Worm (Caenorhabditis elegans) whole organism, L3 larva: ENCODE measurements around the gene sto-4.

Source experiments
- R02D3.7 ChIP-seq: fragments of 150-350 bp; optimal IDR thresholded peaks from 2 replicates; lab custom pipeline; 2014; ENCODE audit warnings: missing biosample characterization, missing genetic modification characterization
- ZK546.5 ChIP-seq: sonication (generic microtip); optimal IDR thresholded peaks from 2 replicates; lab custom pipeline; 2017; ENCODE audit warnings: missing biosample characterization, missing genetic modification characterization
- aly-2 ChIP-seq: fragments of 150-350 bp; optimal IDR thresholded peaks from 2 replicates; lab custom pipeline; 2014; ENCODE audit warnings: missing biosample characterization, missing genetic modification characterization
- ama-1 ChIP-seq: fragments of 150-350 bp; optimal IDR thresholded peaks from 2 replicates; lab custom pipeline; 2018
- ceh-16 ChIP-seq: sonication (generic microtip); optimal IDR thresholded peaks from 2 replicates; lab custom pipeline; 2017; ENCODE audit warnings: missing biosample characterization, missing genetic modification characterization
- ceh-28 ChIP-seq: fragments of 150-350 bp; optimal IDR thresholded peaks from 2 replicates; lab custom pipeline; 2014; ENCODE audit warnings: missing biosample characterization, missing genetic modification reagents, missing genetic modification characterization
- ceh-82 ChIP-seq: fragments of 150-350 bp; optimal IDR thresholded peaks from 2 replicates; lab custom pipeline; 2014; ENCODE audit warnings: missing biosample characterization, missing genetic modification characterization
- egl-27 ChIP-seq: sonication (generic microtip); optimal IDR thresholded peaks from 4 replicates; lab custom pipeline; 2017; ENCODE audit warnings: missing biosample characterization, missing genetic modification reagents, missing genetic modification characterization
- elt-1 ChIP-seq: fragments of 150-350 bp; optimal IDR thresholded peaks from 2 replicates; lab custom pipeline; 2014; ENCODE audit warnings: missing biosample characterization, missing genetic modification characterization
- elt-3 ChIP-seq, 3 experiments: fragments of 150-350 bp in 1 of 3; sonication (generic microtip) in 2 of 3; optimal IDR thresholded peaks; 2 replicates in 2 of 3; 4 replicates in 1 of 3; lab custom pipeline; 2014 to 2017; ENCODE audit warnings: missing biosample characterization in 3 of 3, missing genetic modification characterization in 3 of 3
- fkh-10 ChIP-seq: sonication (generic microtip); optimal IDR thresholded peaks from 2 replicates; lab custom pipeline; 2017; ENCODE audit warnings: missing biosample characterization, missing genetic modification reagents, missing genetic modification characterization
- fkh-2 ChIP-seq: fragments of 150-350 bp; optimal IDR thresholded peaks from 2 replicates; lab custom pipeline; 2014; ENCODE audit warnings: missing biosample characterization, missing genetic modification reagents, missing genetic modification characterization
- hmg-11 ChIP-seq: sonication (generic microtip); optimal IDR thresholded peaks from 2 replicates; lab custom pipeline; 2016; ENCODE audit warnings: missing genetic modification characterization, missing compliant biosample characterization
- jun-1 ChIP-seq: fragments of 150-350 bp; optimal IDR thresholded peaks from 2 replicates; lab custom pipeline; 2014; ENCODE audit warnings: missing biosample characterization, missing genetic modification reagents, missing genetic modification characterization
- lin-15B ChIP-seq: fragments of 150-350 bp; optimal IDR thresholded peaks from 2 replicates; lab custom pipeline; 2014; ENCODE audit warnings: missing biosample characterization, missing genetic modification characterization
- mdl-1 ChIP-seq: fragments of 150-350 bp; optimal IDR thresholded peaks from 2 replicates; lab custom pipeline; 2014; ENCODE audit warnings: missing biosample characterization, missing genetic modification characterization
- mml-1 ChIP-seq: fragments of 150-350 bp; sonication (generic microtip); optimal IDR thresholded peaks from 3 replicates; lab custom pipeline; 2014; ENCODE audit warnings: missing biosample characterization, missing genetic modification characterization
- nfya-1 ChIP-seq: sonication (generic microtip); optimal IDR thresholded peaks from 2 replicates; lab custom pipeline; 2017; ENCODE audit warnings: missing genetic modification characterization, mild to moderate bottlenecking, missing compliant biosample characterization, antibody characterized with exemption, moderate library complexity; ENCODE audit not compliant: insufficient read depth
- nhr-12 ChIP-seq: fragments of 150-350 bp; optimal IDR thresholded peaks from 2 replicates; lab custom pipeline; 2014; ENCODE audit warnings: missing biosample characterization, missing genetic modification characterization
- nhr-23 ChIP-seq: fragments of 150-350 bp; optimal IDR thresholded peaks from 2 replicates; lab custom pipeline; 2014; ENCODE audit warnings: missing biosample characterization, missing genetic modification reagents, missing genetic modification characterization
- nhr-25 ChIP-seq: sonication (generic microtip); optimal IDR thresholded peaks from 2 replicates; lab custom pipeline; 2017; ENCODE audit warnings: missing biosample characterization, missing genetic modification characterization
- nhr-28 ChIP-seq: fragments of 150-350 bp; optimal IDR thresholded peaks from 2 replicates; lab custom pipeline; 2014; ENCODE audit warnings: missing biosample characterization, missing genetic modification characterization
- nhr-43 ChIP-seq: sonication (generic microtip); optimal IDR thresholded peaks from 2 replicates; lab custom pipeline; 2016; ENCODE audit warnings: mild to moderate bottlenecking, missing genetic modification characterization, missing compliant biosample characterization; ENCODE audit not compliant: poor library complexity, severe bottlenecking
- nhr-67 ChIP-seq: fragments of 150-350 bp; optimal IDR thresholded peaks from 2 replicates; lab custom pipeline; 2014; ENCODE audit warnings: missing biosample characterization, missing genetic modification characterization
- nhr-76 ChIP-seq: fragments of 150-350 bp; sonication (generic microtip); optimal IDR thresholded peaks from 5 replicates; lab custom pipeline; 2014; ENCODE audit warnings: missing biosample characterization, missing genetic modification characterization
- nhr-77 ChIP-seq: fragments of 150-350 bp; optimal IDR thresholded peaks from 2 replicates; lab custom pipeline; 2014; ENCODE audit warnings: missing biosample characterization, missing genetic modification characterization
- pha-4 ChIP-seq: fragments of 150-350 bp; optimal IDR thresholded peaks from 2 replicates; lab custom pipeline; 2014; ENCODE audit warnings: missing biosample characterization, missing genetic modification reagents, missing genetic modification characterization
- pqm-1 ChIP-seq: fragments of 150-350 bp; optimal IDR thresholded peaks from 2 replicates; lab custom pipeline; 2017; ENCODE audit warnings: missing biosample characterization, missing genetic modification characterization, inconsistent platforms
- sea-2 ChIP-seq: fragments of 150-350 bp; sonication (generic microtip); optimal IDR thresholded peaks from 4 replicates; lab custom pipeline; 2014; ENCODE audit warnings: missing biosample characterization, missing genetic modification reagents, missing genetic modification characterization
- skn-1 ChIP-seq: fragments of 150-350 bp; optimal IDR thresholded peaks from 2 replicates; lab custom pipeline; 2014; ENCODE audit warnings: missing biosample characterization, missing genetic modification characterization
- snpc-4 ChIP-seq: fragments of 150-350 bp; optimal IDR thresholded peaks from 2 replicates; lab custom pipeline; 2014; ENCODE audit warnings: missing biosample characterization, missing genetic modification characterization
- tbx-2 ChIP-seq: sonication (generic microtip); optimal IDR thresholded peaks from 2 replicates; lab custom pipeline; 2016; ENCODE audit warnings: mild to moderate bottlenecking, missing genetic modification characterization, missing compliant biosample characterization
- unc-39 ChIP-seq: sonication (generic microtip); optimal IDR thresholded peaks from 4 replicates; lab custom pipeline; 2017; ENCODE audit warnings: missing biosample characterization, missing genetic modification characterization
- unc-62 ChIP-seq: fragments of 150-350 bp; sonication (generic microtip); optimal IDR thresholded peaks from 4 replicates; lab custom pipeline; 2014; ENCODE audit warnings: missing biosample characterization, missing genetic modification reagents, missing genetic modification characterization
- zag-1 ChIP-seq: fragments of 150-350 bp; optimal IDR thresholded peaks from 2 replicates; lab custom pipeline; 2014; ENCODE audit warnings: missing biosample characterization, missing genetic modification characterization
- ztf-11 ChIP-seq: fragments of 150-350 bp; optimal IDR thresholded peaks from 2 replicates; lab custom pipeline; 2014; ENCODE audit warnings: missing biosample characterization, missing genetic modification characterization

sto-4 gene

DNA sequence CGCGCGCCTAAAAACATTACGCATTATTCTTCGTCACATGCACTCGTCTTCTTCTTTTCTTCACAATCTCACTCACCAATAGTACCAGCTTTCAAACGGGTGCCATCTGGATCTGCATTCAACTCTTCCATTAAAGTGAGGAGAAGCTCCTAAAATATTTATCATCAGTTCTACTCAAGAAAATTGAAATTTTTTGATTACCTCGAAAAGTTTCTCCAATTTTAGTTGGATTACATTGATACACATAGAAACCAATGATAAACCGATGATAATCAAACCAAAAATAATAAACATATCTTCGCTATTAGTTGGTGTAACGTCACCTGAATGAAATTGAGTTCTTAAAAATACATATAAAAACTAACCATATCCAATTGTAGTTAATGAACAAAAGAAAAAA, 19.3 kb upstream of the sto-4 start:
- TF ChIP-seq jun-1 (tag; lab: Kevin White, UChicago) (no peak), ceh-28 (tag; lab: Kevin White, UChicago) (no peak), ceh-16 (tag; lab: Kevin White, UChicago) (no peak), hmg-11 (tag; lab: Kevin White, UChicago) (no peak), tbx-2 (no peak), zag-1 (no peak)
- TF ChIP-seq, all 47 proteins: peak for 0

DNA sequence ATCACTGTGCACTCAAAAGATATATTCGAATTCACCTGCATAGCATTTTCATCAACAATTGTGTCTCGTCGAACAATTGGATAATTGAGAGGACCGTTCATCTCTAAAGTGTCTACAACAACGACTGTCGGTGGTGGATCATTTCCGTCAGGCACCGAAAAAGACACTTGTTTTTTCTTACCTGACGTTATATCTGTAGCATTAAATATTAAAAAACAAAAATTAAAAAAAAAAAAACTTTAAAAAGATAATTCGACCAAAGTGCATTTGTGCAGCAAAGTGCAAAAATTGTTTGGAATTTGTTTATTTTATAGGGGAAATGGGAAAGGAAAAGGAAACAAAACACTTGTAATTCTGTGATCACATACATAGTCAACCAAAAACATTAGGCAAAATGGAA, 16.9 kb upstream of the sto-4 start, which contains the start of gene twk-44:
twk-44 (minus strand) TSS at position 101 of the 400 bp plus-strand sequence.
- no peak for TF ChIP-seq mml-1 (tag; lab: Kevin White, UChicago)
- TF ChIP-seq ztf-11 (tag; lab: Kevin White, UChicago): no peak
- no peak for TF ChIP-seq skn-1 (tag; lab: Kevin White, UChicago)
- TF ChIP-seq nhr-12: no peak
- no peak for TF ChIP-seq nhr-43 (tag; lab: Kevin White, UChicago)
- TF ChIP-seq fkh-2 (tag; lab: Kevin White, UChicago): no peak
- no peak for TF ChIP-seq snpc-4
- TF ChIP-seq nhr-76: no peak
- no peak for TF ChIP-seq nfya-1 (tag; lab: Kevin White, UChicago)
- no peak for TF ChIP-seq nhr-25 (tag; lab: Kevin White, UChicago)
- no peak for TF ChIP-seq elt-3 (tag; optimal IDR thresholded peaks at IDR 0.05; lab: Kevin White, UChicago)
- no peak for TF ChIP-seq pqm-1 (tag; lab: Kevin White, UChicago)
- TF ChIP-seq nhr-28 (tag; lab: Kevin White, UChicago): no peak
- no peak for TF ChIP-seq ZK546.5 (tag; lab: Kevin White, UChicago)
- TF ChIP-seq ama-1 (lab: Kevin White, UChicago): no peak
- TF ChIP-seq aly-2 (tag; lab: Kevin White, UChicago): no peak
- no peak for TF ChIP-seq lin-15B
- no peak for TF ChIP-seq R02D3.7 (tag; lab: Kevin White, UChicago)
- no peak for TF ChIP-seq sea-2 (GFP tag; lab: Kevin White, UChicago)
- TF ChIP-seq, all 47 proteins: peak for 0

DNA sequence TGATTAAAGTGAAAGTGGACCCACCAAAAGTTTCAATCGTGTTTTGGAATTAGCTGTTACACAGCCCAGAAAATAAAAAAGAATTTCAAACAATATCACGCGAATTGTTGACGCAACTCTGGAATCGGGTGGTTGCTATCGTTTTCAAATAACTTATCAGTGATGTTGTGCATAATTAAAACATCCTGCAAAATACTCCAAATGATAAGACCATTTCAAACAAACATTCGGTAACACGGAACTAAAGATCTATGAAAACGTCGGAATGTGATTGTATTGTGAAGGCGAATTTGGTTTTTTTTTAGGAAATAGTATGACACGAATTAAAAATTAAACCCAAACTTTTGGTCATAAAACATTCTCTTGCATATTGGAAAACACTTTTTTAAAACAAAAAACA, 15.3 kb upstream of the sto-4 start, which contains the start of gene spp-30:
spp-30 (minus strand) TSS at position 101 of the 400 bp plus-strand sequence.
- TF ChIP-seq nhr-76 (no peak), ZK546.5 (tag; lab: Kevin White, UChicago) (no peak), nhr-12 (no peak), mdl-1 (tag; lab: Kevin White, UChicago) (no peak), nhr-23 (tag; lab: Kevin White, UChicago) (no peak), pha-4 (no peak), ceh-82 (tag; lab: Kevin White, UChicago) (no peak), nhr-67 (tag; lab: Kevin White, UChicago) (no peak), nhr-77 (tag; lab: Kevin White, UChicago) (no peak), snpc-4 (no peak), elt-3 (tag; optimal IDR thresholded peaks at IDR 0.05; lab: Kevin White, UChicago) (no peak), unc-62 (GFP tag; lab: Kevin White, UChicago) (no peak), nhr-25 (tag; lab: Kevin White, UChicago) (no peak), R02D3.7 (tag; lab: Kevin White, UChicago) (no peak), elt-1 (tag; lab: Kevin White, UChicago) (no peak), egl-27 (tag; lab: Kevin White, UChicago) (no peak)

DNA sequence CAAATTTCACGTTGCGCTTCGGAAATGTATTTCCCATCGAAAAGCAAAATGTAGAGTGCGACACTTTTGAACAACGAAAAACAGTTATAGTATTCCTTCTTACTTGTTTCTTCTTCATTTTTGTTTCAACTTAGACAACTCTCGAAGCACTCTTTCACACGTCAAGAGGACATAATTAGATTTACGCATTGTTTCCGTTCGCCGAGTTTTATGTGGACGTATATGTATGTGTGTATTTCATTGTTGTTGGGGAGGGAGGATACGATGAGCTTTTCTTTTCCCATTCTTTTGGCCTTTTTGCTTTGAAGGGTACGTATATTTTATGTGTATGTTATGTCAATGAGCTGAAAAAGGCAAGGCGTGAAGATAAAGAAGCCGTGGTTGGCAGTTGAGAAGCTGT, 13.4 kb upstream of the sto-4 start:
- TF ChIP-seq ZK546.5 (tag; lab: Kevin White, UChicago) (no peak), fkh-10 (GFP tag; lab: Kevin White, UChicago) (peak; percentile 43), nhr-67 (tag; lab: Kevin White, UChicago) (no peak), egl-27 (tag; lab: Kevin White, UChicago) (no peak)

DNA sequence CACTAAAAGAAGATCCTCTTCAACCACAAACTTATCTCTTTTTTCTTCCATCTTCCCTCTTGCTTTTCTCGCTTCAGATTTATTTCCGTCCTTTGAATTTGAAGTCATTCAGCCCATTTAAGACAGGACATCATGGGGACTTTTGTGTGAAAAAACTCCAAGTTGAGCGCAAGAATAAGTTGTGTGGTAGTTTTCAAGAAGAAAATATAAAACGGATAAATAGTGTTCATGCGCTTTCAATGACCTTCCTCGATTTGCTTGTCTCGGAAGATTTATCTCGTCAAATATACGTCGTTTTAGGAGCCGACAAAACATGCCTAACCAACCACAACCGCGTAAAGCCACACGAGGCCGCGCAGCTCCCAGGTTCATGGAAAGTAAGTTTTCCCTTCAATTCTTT, 11.8 kb upstream of the sto-4 start, which contains the start of gene sto-6:
sto-6 (plus strand) TSS at position 301 of the 400 bp plus-strand sequence.
- TF ChIP-seq nfya-1 (tag; lab: Kevin White, UChicago) (no peak), nhr-43 (tag; lab: Kevin White, UChicago) (no peak), unc-39 (tag; lab: Kevin White, UChicago) (no peak), pqm-1 (tag; lab: Kevin White, UChicago) (no peak), ama-1 (lab: Kevin White, UChicago) (no peak), ceh-82 (tag; lab: Kevin White, UChicago) (no peak), sea-2 (GFP tag; lab: Kevin White, UChicago) (no peak), aly-2 (tag; lab: Kevin White, UChicago) (no peak), mdl-1 (tag; lab: Kevin White, UChicago) (no peak)
